Fruit fly (Drosophila melanogaster): Measurements from ENCODE around the gene CG15452.

dm6 chrX:20713317-20713716 lies 32.4 kb downstream of the CG15452 start:
- TF ChIP-seq psq (optimal IDR thresholded peaks at IDR 0.05), result no peak
- TF ChIP-seq pan (optimal IDR thresholded peaks at IDR 0.05), result no peak
- no peak for TF ChIP-seq CG8478 (optimal IDR thresholded peaks at IDR 0.05)
- TF ChIP-seq Dll (optimal IDR thresholded peaks at IDR 0.05), result no peak
